Worm (Caenorhabditis elegans) whole organism, late embryonic: ENCODE data around the gene C05C10.7.

Experiments used
- C08G9.2 ChIP-seq: sonication (generic microtip); optimal IDR thresholded peaks from 2 replicates; lab custom pipeline; 2016; ENCODE audit warnings: mild to moderate bottlenecking, missing genetic modification characterization, moderate library complexity, missing compliant biosample characterization
- C38D4.7 ChIP-seq: fragments of 200-800 bp; sonication (Bioruptor generic); optimal IDR thresholded peaks from 2 replicates; lab custom pipeline; 2018; ENCODE audit warnings: mild to moderate bottlenecking, missing genetic modification characterization, moderate library complexity, missing compliant biosample characterization
- F13H6.1 ChIP-seq: sonication (generic microtip); optimal IDR thresholded peaks from 2 replicates; lab custom pipeline; 2016; ENCODE audit warnings: missing genetic modification characterization, missing compliant biosample characterization
- K02D7.2 ChIP-seq: sonication (generic microtip); optimal IDR thresholded peaks from 2 replicates; lab custom pipeline; 2017; ENCODE audit warnings: mild to moderate bottlenecking, missing genetic modification characterization, missing compliant biosample characterization
- K09A11.1 ChIP-seq: sonication (generic microtip); optimal IDR thresholded peaks from 2 replicates; lab custom pipeline; 2017; ENCODE audit warnings: antibody characterized with exemption, mild to moderate bottlenecking, missing genetic modification characterization, missing compliant biosample characterization; ENCODE audit not compliant: insufficient read depth
- T23F11.4 ChIP-seq: fragments of 200-800 bp; sonication (Bioruptor generic); optimal IDR thresholded peaks from 2 replicates; lab custom pipeline; 2018; ENCODE audit warnings: mild to moderate bottlenecking, missing genetic modification characterization, missing compliant biosample characterization
- ahr-1 ChIP-seq: sonication (generic microtip); optimal IDR thresholded peaks from 2 replicates; lab custom pipeline; 2016; ENCODE audit warnings: missing genetic modification characterization, missing compliant biosample characterization
- ama-1 ChIP-seq: fragments of 150-350 bp; optimal IDR thresholded peaks from 2 replicates; lab custom pipeline; 2014
- ceh-14 ChIP-seq: sonication (generic microtip); optimal IDR thresholded peaks from 2 replicates; lab custom pipeline; 2016; ENCODE audit warnings: missing genotype, missing genetic modification characterization, missing compliant biosample characterization
- ceh-18 ChIP-seq: sonication (generic microtip); optimal IDR thresholded peaks from 2 replicates; lab custom pipeline; 2016; ENCODE audit warnings: missing genetic modification characterization, missing compliant biosample characterization
- ceh-19 ChIP-seq: fragments of 200-800 bp; sonication (Bioruptor generic); optimal IDR thresholded peaks from 2 replicates; lab custom pipeline; 2018; ENCODE audit warnings: mild to moderate bottlenecking, missing genetic modification characterization, missing compliant biosample characterization
- ceh-2 ChIP-seq: sonication (generic microtip); optimal IDR thresholded peaks from 2 replicates; lab custom pipeline; 2016; ENCODE audit warnings: missing genotype, missing genetic modification characterization, missing compliant biosample characterization
- ceh-22 ChIP-seq: sonication (generic microtip); optimal IDR thresholded peaks from 2 replicates; lab custom pipeline; 2017; ENCODE audit warnings: missing biosample characterization, missing genetic modification characterization
- ceh-31 ChIP-seq: sonication (generic microtip); optimal IDR thresholded peaks from 2 replicates; lab custom pipeline; 2016; ENCODE audit warnings: missing genetic modification characterization, missing compliant biosample characterization
- ceh-34 ChIP-seq: sonication (generic microtip); optimal IDR thresholded peaks from 2 replicates; lab custom pipeline; 2016; ENCODE audit warnings: mild to moderate bottlenecking, missing genetic modification characterization, missing compliant biosample characterization
- ceh-45 ChIP-seq: fragments of 200-800 bp; sonication (Bioruptor generic); IDR thresholded peaks from 2 replicates; pipeline ENCODE4 v1.3.6; 2022; ENCODE audit warnings: missing genetic modification reagents, missing genetic modification characterization, missing compliant biosample characterization
- che-1 ChIP-seq: sonication (generic microtip); optimal IDR thresholded peaks from 2 replicates; lab custom pipeline; 2016; ENCODE audit warnings: mild to moderate bottlenecking, missing genetic modification characterization, missing compliant biosample characterization
- dve-1 ChIP-seq: sonication (generic microtip); optimal IDR thresholded peaks from 2 replicates; lab custom pipeline; 2017; ENCODE audit warnings: antibody characterized with exemption, mild to moderate bottlenecking, missing genetic modification characterization, missing compliant biosample characterization
- elt-2 ChIP-seq: sonication (generic microtip); optimal IDR thresholded peaks from 2 replicates; lab custom pipeline; 2016; ENCODE audit warnings: missing genetic modification reagents, missing genetic modification characterization, missing compliant biosample characterization
- elt-4 ChIP-seq: sonication (generic microtip); optimal IDR thresholded peaks from 2 replicates; lab custom pipeline; 2016; ENCODE audit warnings: missing genetic modification characterization, missing compliant biosample characterization
- ets-4 ChIP-seq: sonication (generic microtip); optimal IDR thresholded peaks from 2 replicates; lab custom pipeline; 2016; ENCODE audit warnings: missing genetic modification characterization, missing compliant biosample characterization
- eyg-1 ChIP-seq: sonication (generic microtip); optimal IDR thresholded peaks from 2 replicates; lab custom pipeline; 2016; ENCODE audit warnings: missing genotype, missing genetic modification characterization, missing compliant biosample characterization
- fax-1 ChIP-seq: sonication (generic microtip); optimal IDR thresholded peaks from 2 replicates; lab custom pipeline; 2016; ENCODE audit warnings: missing genotype, missing genetic modification characterization, missing compliant biosample characterization
- hlh-15 ChIP-seq: sonication (generic microtip); optimal IDR thresholded peaks from 2 replicates; lab custom pipeline; 2016; ENCODE audit warnings: missing genetic modification characterization, missing compliant biosample characterization
- hlh-8 ChIP-seq: sonication (generic microtip); optimal IDR thresholded peaks from 2 replicates; lab custom pipeline; 2016; ENCODE audit warnings: missing genotype, missing genetic modification characterization, missing compliant biosample characterization
- lim-6 ChIP-seq: sonication (generic microtip); optimal IDR thresholded peaks from 2 replicates; lab custom pipeline; 2016; ENCODE audit warnings: missing genetic modification characterization, missing compliant biosample characterization
- madf-2 ChIP-seq: sonication (generic microtip); optimal IDR thresholded peaks from 2 replicates; lab custom pipeline; 2017; ENCODE audit warnings: missing genetic modification characterization, missing compliant biosample characterization
- nfya-1 ChIP-seq: sonication (generic microtip); optimal IDR thresholded peaks from 2 replicates; lab custom pipeline; 2017; ENCODE audit warnings: missing genetic modification characterization, mild to moderate bottlenecking, missing compliant biosample characterization, antibody characterized with exemption, moderate library complexity
- npax-4 ChIP-seq: sonication (generic microtip); optimal IDR thresholded peaks from 2 replicates; lab custom pipeline; 2016; ENCODE audit warnings: missing genetic modification characterization, missing compliant biosample characterization
- odd-2 ChIP-seq: sonication (generic microtip); optimal IDR thresholded peaks from 2 replicates; lab custom pipeline; 2017; ENCODE audit warnings: antibody characterized with exemption, mild to moderate bottlenecking, missing genetic modification characterization, missing compliant biosample characterization
- pag-3 ChIP-seq: sonication (generic microtip); optimal IDR thresholded peaks from 2 replicates; lab custom pipeline; 2016; ENCODE audit warnings: missing compliant biosample characterization, missing genetic modification characterization, borderline replicate concordance
- pat-9 ChIP-seq: fragments of 200-800 bp; sonication (Bioruptor generic); optimal IDR thresholded peaks from 2 replicates; lab custom pipeline; 2018; ENCODE audit warnings: mild to moderate bottlenecking, missing genetic modification characterization, moderate library complexity, missing compliant biosample characterization
- pax-1 ChIP-seq: fragments of 150-350 bp; optimal IDR thresholded peaks from 2 replicates; lab custom pipeline; 2014; ENCODE audit warnings: missing biosample characterization, missing genetic modification characterization
- pros-1 ChIP-seq: fragments of 150-350 bp; optimal IDR thresholded peaks from 2 replicates; lab custom pipeline; 2014; ENCODE audit warnings: missing biosample characterization, missing genetic modification reagents, missing genetic modification characterization
- ref-2 ChIP-seq: sonication (generic microtip); optimal IDR thresholded peaks from 2 replicates; lab custom pipeline; 2016; ENCODE audit warnings: missing genetic modification characterization, missing compliant biosample characterization
- sdc-2 ChIP-seq: sonication (generic microtip); optimal IDR thresholded peaks from 2 replicates; lab custom pipeline; 2016; ENCODE audit warnings: missing genotype, missing genetic modification characterization, missing compliant biosample characterization
- sox-2 ChIP-seq: fragments of 200-800 bp; sonication (Bioruptor generic); IDR thresholded peaks from 2 replicates; pipeline ENCODE4 v1.3.6; 2022; ENCODE audit warnings: missing genetic modification reagents, missing genetic modification characterization, missing compliant biosample characterization
- syd-9 ChIP-seq: sonication (generic microtip); optimal IDR thresholded peaks from 2 replicates; lab custom pipeline; 2016; ENCODE audit warnings: mild to moderate bottlenecking, missing genetic modification characterization, moderate library complexity, missing compliant biosample characterization
- tbx-2 ChIP-seq: sonication (generic microtip); optimal IDR thresholded peaks from 2 replicates; lab custom pipeline; 2016; ENCODE audit warnings: missing genetic modification characterization, missing compliant biosample characterization
- tbx-7 ChIP-seq: sonication (generic microtip); optimal IDR thresholded peaks from 2 replicates; lab custom pipeline; 2016; ENCODE audit warnings: missing genotype, missing genetic modification characterization, missing compliant biosample characterization
- ttx-3 ChIP-seq: sonication (generic microtip); optimal IDR thresholded peaks from 2 replicates; lab custom pipeline; 2016; ENCODE audit warnings: missing genetic modification reagents, missing genetic modification characterization, missing compliant biosample characterization
- unc-42 ChIP-seq: sonication (generic microtip); optimal IDR thresholded peaks from 2 replicates; lab custom pipeline; 2016; ENCODE audit warnings: missing genotype, missing genetic modification characterization, missing compliant biosample characterization
- unc-55 ChIP-seq: sonication (generic microtip); optimal IDR thresholded peaks from 2 replicates; lab custom pipeline; 2017; ENCODE audit warnings: missing biosample characterization, missing genetic modification reagents, missing genetic modification characterization
- ztf-16 ChIP-seq: sonication (generic microtip); optimal IDR thresholded peaks from 2 replicates; lab custom pipeline; 2017; ENCODE audit warnings: missing genetic modification characterization, missing compliant biosample characterization

Gene C05C10.7

ce11 chrII:9974967-9975366 lies 36.2 kb upstream of the C05C10.7 start, which contains the start of gene aakg-5:
TSS of gene aakg-5 (minus strand) at chrII:9975125.
- no peak for TF ChIP-seq ceh-45
- peak; percentile 11 for TF ChIP-seq dve-1 (tag; lab: Kevin White, UChicago)
- TF ChIP-seq unc-55 (GFP tag; lab: Kevin White, UChicago) = peak; percentile 22
- peak; percentile 43 for TF ChIP-seq ceh-18 (tag; lab: Kevin White, UChicago)
- no peak for TF ChIP-seq K09A11.1 (tag; lab: Kevin White, UChicago)
- TF ChIP-seq ceh-31 (tag; lab: Kevin White, UChicago) = peak; percentile 19
- peak; percentile 25 for TF ChIP-seq nfya-1

- TF ChIP-seq elt-2 (tag; lab: Kevin White, UChicago) (peak; percentile 65), ttx-3 (tag; lab: Kevin White, UChicago) (no peak)
These were observed 35.4 kb upstream of the C05C10.7 start for ce11 chrII:9974210-9974609.

ce11 chrII:9970438-9971092 lies 31.8 kb upstream of the C05C10.7 start, which contains the start of gene R53.5:
TSS of gene R53.5 (minus strand) at chrII:9970488.
- no peak for TF ChIP-seq ttx-3 (tag; lab: Kevin White, UChicago)
- TF ChIP-seq pat-9 (tag; lab: Kevin White, UChicago) = no peak
- no peak for TF ChIP-seq ref-2 (tag; lab: Kevin White, UChicago)
- TF ChIP-seq odd-2 (tag; lab: Kevin White, UChicago) = no peak
- TF ChIP-seq ceh-19 = no peak
- no peak for TF ChIP-seq sdc-2 (tag; lab: Kevin White, UChicago)
- TF ChIP-seq C38D4.7 = no peak
- no peak for TF ChIP-seq K09A11.1 (tag; lab: Kevin White, UChicago)
- TF ChIP-seq ceh-22 = no peak
- no peak for TF ChIP-seq unc-42
- TF ChIP-seq T23F11.4 (GFP tag; lab: Kevin White, UChicago) = no peak
- no peak for TF ChIP-seq ceh-34
- TF ChIP-seq ama-1 = no peak
- TF ChIP-seq elt-4 = no peak
- no peak for TF ChIP-seq ets-4 (tag; lab: Kevin White, UChicago)

- TF ChIP-seq sdc-2 (tag; lab: Kevin White, UChicago) (no peak), fax-1 (tag; lab: Kevin White, UChicago) (no peak), sox-2 (no peak), pros-1 (tag; lab: Kevin White, UChicago) (no peak), pag-3 (no peak), lim-6 (tag; lab: Kevin White, UChicago) (no peak), F13H6.1 (tag; lab: Kevin White, UChicago) (no peak), ceh-14 (tag; lab: Kevin White, UChicago) (no peak), syd-9 (tag; lab: Kevin White, UChicago) (no peak), K09A11.1 (tag; lab: Kevin White, UChicago) (no peak), che-1 (tag; lab: Kevin White, UChicago) (no peak), unc-42 (peak; percentile 25), ceh-2 (tag; lab: Kevin White, UChicago) (peak; percentile 75), hlh-15 (tag; lab: Kevin White, UChicago) (no peak), K02D7.2 (no peak), tbx-7 (tag; lab: Kevin White, UChicago) (peak; percentile 50), C38D4.7 (no peak), ceh-31 (tag; lab: Kevin White, UChicago) (peak; percentile 86), hlh-8 (tag; lab: Kevin White, UChicago) (peak; percentile 43), ttx-3 (tag; lab: Kevin White, UChicago) (no peak), elt-2 (tag; lab: Kevin White, UChicago) (peak; percentile 20), madf-2 (no peak), tbx-2 (peak; percentile 83), npax-4 (no peak), pax-1 (no peak), ceh-34 (no peak), ztf-16 (tag; lab: Kevin White, UChicago) (no peak), unc-55 (GFP tag; lab: Kevin White, UChicago) (no peak), ahr-1 (tag; lab: Kevin White, UChicago) (peak; percentile 21), ets-4 (tag; lab: Kevin White, UChicago) (peak; percentile 69), C08G9.2 (tag; lab: Kevin White, UChicago) (peak; percentile 74), eyg-1 (tag; lab: Kevin White, UChicago) (no peak)
These were observed 29.4 kb upstream of the C05C10.7 start, which contains the start of the genes R53.4 and psf-1 for ce11 chrII:9967999-9968706. TSS of gene R53.4 (minus strand) at chrII:9968049. TSS of gene psf-1 (plus strand) at chrII:9968673.
